Fruit fly (Drosophila melanogaster) whole organism, wandering third instar larva: ENCODE measurements around the gene janA.

Experiments
- Dfd ChIP-seq: fragments of >200 bp; optimal IDR thresholded peaks from 2 replicates; lab custom pipeline; 2017; ENCODE audit warnings: missing biosample characterization, missing genetic modification characterization
- Hr83 ChIP-seq: fragments of 200-300 bp; sonication (Bioruptor generic); optimal IDR thresholded peaks from 2 replicates; lab custom pipeline; 2016; ENCODE audit warnings: missing biosample characterization, mild to moderate bottlenecking, missing genetic modification characterization, moderate library complexity; ENCODE audit not compliant: poor library complexity, severe bottlenecking
- Jra ChIP-seq: sonication (Bioruptor generic); optimal IDR thresholded peaks from 2 replicates; lab custom pipeline; 2016; ENCODE audit warnings: missing biosample characterization, missing genetic modification characterization
- Myc ChIP-seq: fragments of >200 bp; optimal IDR thresholded peaks from 2 replicates; lab custom pipeline; 2017
- dsf ChIP-seq: sonication (Bioruptor generic); optimal IDR thresholded peaks from 2 replicates; lab custom pipeline; 2016; ENCODE audit warnings: missing biosample characterization, missing genetic modification characterization, borderline replicate concordance
- pan ChIP-seq: fragments of >200 bp; optimal IDR thresholded peaks from 2 replicates; lab custom pipeline; 2017
- woc ChIP-seq: sonication (Bioruptor generic); optimal IDR thresholded peaks from 2 replicates; lab custom pipeline; 2016; ENCODE audit warnings: missing biosample characterization, mild to moderate bottlenecking, missing genetic modification characterization

dm6 chr3R:30021559-30022451, 17.5 kb downstream of the janA start, which contains the start of gene Mgat2:
- TF ChIP-seq pan (lab: Kevin White, UChicago) (no peak), Hr83 (GFP tag; lab: Kevin White, UChicago) (no peak), Myc (lab: Kevin White, UChicago) (no peak), woc (GFP tag; lab: Kevin White, UChicago) (no peak), Jra (peak; percentile 59), Dfd (no peak), dsf (no peak)
